Fruit fly (Drosophila melanogaster) whole organism: ENCODE measurements around the gene CG3281.

ENCODE experiments used
- CG8478 ChIP-seq: fragments of >200 bp; optimal IDR thresholded peaks from 2 replicates; lab custom pipeline; 2018; ENCODE audit warnings: inconsistent platforms
- Dll ChIP-seq: fragments of >200 bp; optimal IDR thresholded peaks from 2 replicates; lab custom pipeline; 2017
- pan ChIP-seq: fragments of >200 bp; optimal IDR thresholded peaks from 2 replicates; lab custom pipeline; 2017
- usp ChIP-seq: fragments of >200 bp; optimal IDR thresholded peaks from 2 replicates; lab custom pipeline; 2017; ENCODE audit warnings: missing biosample characterization, missing genetic modification characterization, mixed read lengths

- TF ChIP-seq usp (GFP tag; lab: Kevin White, UChicago), result no peak
- no peak for TF ChIP-seq Dll
- no peak for TF ChIP-seq pan
- TF ChIP-seq CG8478 (lab: Kevin White, UChicago), result no peak
These were observed 28.7 kb downstream of the CG3281 start for dm6 chr3R:11933903-11934302.
